Worm (Caenorhabditis elegans) whole organism, young adult: ENCODE measurements around the gene fmo-3.

Experiments used
- ama-1 ChIP-seq, 3 experiments: fragments of 150-350 bp in 1 of 3; sonication (generic microtip) in 2 of 3; optimal IDR thresholded peaks; 2 replicates each; lab custom pipeline; 2014 to 2018; ENCODE audit warnings: missing biosample characterization in 2 of 3, missing genetic modification characterization in 2 of 3, missing genetic modification reagents in 2 of 3
- attf-6 ChIP-seq: fragments of 200-800 bp; sonication (Bioruptor generic); IDR thresholded peaks from 2 replicates; pipeline ENCODE4 v1.3.6; 2022; ENCODE audit warnings: missing genetic modification reagents, missing genetic modification characterization, missing compliant biosample characterization
- cebp-2 ChIP-seq: fragments of 200-800 bp; sonication (Bioruptor generic); IDR thresholded peaks from 2 replicates; pipeline ENCODE4 v1.3.6; 2022; ENCODE audit warnings: missing genetic modification characterization, missing compliant biosample characterization
- ceh-58 ChIP-seq: fragments of 200-800 bp; sonication (Bioruptor generic); IDR thresholded peaks from 2 replicates; pipeline ENCODE4 v1.3.6; 2022; ENCODE audit warnings: missing genetic modification characterization, missing compliant biosample characterization
- ets-4 ChIP-seq: fragments of 200-800 bp; sonication (Bioruptor generic); optimal IDR thresholded peaks from 2 replicates; lab custom pipeline; 2018; ENCODE audit warnings: mild to moderate bottlenecking, missing genetic modification characterization, missing compliant biosample characterization
- tbx-9 ChIP-seq: sonication (generic microtip); optimal IDR thresholded peaks from 2 replicates; lab custom pipeline; 2016; ENCODE audit warnings: borderline replicate concordance, missing genetic modification characterization, inconsistent platforms, missing compliant biosample characterization
- unc-130 ChIP-seq: sonication (generic microtip); optimal IDR thresholded peaks from 2 replicates; lab custom pipeline; 2016; ENCODE audit warnings: missing genetic modification reagents, missing genetic modification characterization, missing compliant biosample characterization

- TF ChIP-seq unc-130 (GFP tag; lab: Kevin White, UChicago) (no peak), ama-1 (optimal IDR thresholded peaks at IDR 0.05; lab: Kevin White, UChicago) (no peak), ama-1 (GFP tag; optimal IDR thresholded peaks at IDR 0.05; lab: Kevin White, UChicago) (no peak), attf-6 (no peak), tbx-9 (no peak), ets-4 (GFP tag; lab: Kevin White, UChicago) (no peak), ceh-58 (GFP tag; lab: Robert Waterston, UW) (no peak), cebp-2 (GFP tag; lab: Robert Waterston, UW) (no peak)
Measured at ce11 chrIII:10704499-10704898, 10.0 kb downstream of the fmo-3 start.
